Worm (Caenorhabditis elegans): ENCODE results near the gene grwd-1.
A peak's percentile ranks its signal among the peaks of the same experiment; 100 is the strongest.

The grwd-1 gene

DNA sequence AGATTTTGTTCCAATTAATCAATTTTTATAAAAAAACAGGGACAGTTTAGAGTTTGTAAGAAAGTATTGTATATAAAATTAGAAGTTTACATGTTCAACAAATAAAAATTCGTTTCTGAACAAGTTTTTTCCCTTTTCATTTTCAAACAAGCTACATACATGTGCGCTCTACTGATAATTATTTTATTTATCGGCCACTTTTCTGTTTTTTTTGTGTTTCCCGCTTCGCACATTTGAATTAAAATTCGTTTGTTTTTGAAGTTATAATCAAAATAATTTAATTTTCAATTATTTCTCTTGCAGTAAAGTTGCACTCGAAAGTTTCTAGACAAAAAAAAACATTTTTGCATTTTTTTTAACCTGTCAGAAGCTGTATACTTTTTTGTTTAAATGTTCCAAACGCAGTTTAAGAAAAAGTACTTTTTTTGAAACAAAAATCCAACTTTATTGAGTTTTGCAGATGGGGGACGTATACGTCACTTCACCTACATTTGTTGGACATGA lies 37.5 kb downstream of the grwd-1 start, which contains the start of gene hira-1:
Gene hira-1, plus strand, starts transcription at position 454 of the 504 bp plus-strand sequence.
- TF ChIP-seq Y22D7AL.16 (tag; optimal IDR thresholded peaks at IDR 0.05) (no peak), hlh-30 (tag; optimal IDR thresholded peaks at IDR 0.05; ENCODE audit: insufficient read depth) (no peak), T23F11.4 (GFP tag; optimal IDR thresholded peaks at IDR 0.05) (no peak), pha-4 (tag; optimal IDR thresholded peaks at IDR 0.05) (no peak), unc-42 (tag; optimal IDR thresholded peaks at IDR 0.05) (peak; percentile 55), nfya-1 (tag; optimal IDR thresholded peaks at IDR 0.05) (no peak), ceh-2 (tag; optimal IDR thresholded peaks at IDR 0.05) (no peak)

DNA sequence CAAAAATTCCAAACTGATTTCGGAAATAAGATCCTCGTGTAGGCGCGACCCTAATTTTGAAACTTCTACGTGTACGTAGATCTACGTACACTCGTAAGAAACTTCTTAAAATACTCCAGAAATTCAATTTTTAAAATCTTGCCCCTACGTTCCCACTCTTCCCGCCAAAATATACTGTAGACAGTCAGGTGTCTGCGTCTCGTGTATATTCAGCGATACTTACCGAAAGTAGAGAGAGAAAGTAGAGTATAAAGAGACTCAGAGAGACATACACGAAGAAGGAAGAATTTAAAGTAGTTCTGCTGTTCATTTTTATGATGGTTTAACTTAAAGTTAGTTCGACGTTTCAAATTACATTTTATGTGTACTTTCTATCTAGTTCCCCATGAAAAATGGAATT lies 40.0 kb downstream of the grwd-1 start:
- TF ChIP-seq fkh-6 (tag; optimal IDR thresholded peaks at IDR 0.05) (no peak), ceh-34 (tag; optimal IDR thresholded peaks at IDR 0.05) (no peak), unc-3 (GFP tag; conservative IDR thresholded peaks at IDR 0.05) (no peak), unc-3 (tag; optimal IDR thresholded peaks at IDR 0.05) (no peak), hlh-30 (tag; optimal IDR thresholded peaks at IDR 0.05; ENCODE audit: insufficient read depth) (peak; percentile 18)

DNA sequence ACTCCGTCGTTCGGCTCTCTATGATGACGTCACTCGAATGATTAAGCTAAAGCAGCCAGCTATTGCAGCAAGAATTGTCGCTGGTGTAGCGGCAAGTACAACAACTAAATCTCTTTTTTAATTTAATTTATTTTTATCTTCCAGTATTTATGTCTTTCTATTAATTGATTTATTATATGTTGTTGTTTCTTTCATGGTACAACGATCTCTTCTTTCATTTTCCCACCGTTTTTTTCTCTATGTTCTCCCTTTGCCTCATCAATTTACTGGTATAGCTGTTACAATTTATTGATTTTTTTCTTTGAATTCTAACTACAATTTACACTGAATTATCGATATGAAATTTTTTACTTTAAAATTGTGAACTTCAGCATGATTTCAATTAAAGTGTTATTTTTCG lies 42.4 kb downstream of the grwd-1 start, which contains the start of gene moc-6:
Gene moc-6, plus strand, starts transcription at position 301 of the 400 bp plus-strand sequence.
- TF ChIP-seq mec-3 (tag; optimal IDR thresholded peaks at IDR 0.05; ENCODE audit: borderline replicate concordance) (no peak), dmd-4 (tag; optimal IDR thresholded peaks at IDR 0.05; ENCODE audit: borderline replicate concordance) (no peak), hlh-13 (GFP tag; optimal IDR thresholded peaks at IDR 0.05) (no peak), nhr-11 (tag; optimal IDR thresholded peaks at IDR 0.05) (no peak), ceh-2 (tag; optimal IDR thresholded peaks at IDR 0.05) (no peak), zip-5 (tag; optimal IDR thresholded peaks at IDR 0.05) (no peak), lim-6 (tag; optimal IDR thresholded peaks at IDR 0.05) (no peak), K09A11.1 (tag; optimal IDR thresholded peaks at IDR 0.05; ENCODE audit: insufficient read depth) (no peak), ttx-3 (tag; optimal IDR thresholded peaks at IDR 0.05) (no peak)

DNA sequence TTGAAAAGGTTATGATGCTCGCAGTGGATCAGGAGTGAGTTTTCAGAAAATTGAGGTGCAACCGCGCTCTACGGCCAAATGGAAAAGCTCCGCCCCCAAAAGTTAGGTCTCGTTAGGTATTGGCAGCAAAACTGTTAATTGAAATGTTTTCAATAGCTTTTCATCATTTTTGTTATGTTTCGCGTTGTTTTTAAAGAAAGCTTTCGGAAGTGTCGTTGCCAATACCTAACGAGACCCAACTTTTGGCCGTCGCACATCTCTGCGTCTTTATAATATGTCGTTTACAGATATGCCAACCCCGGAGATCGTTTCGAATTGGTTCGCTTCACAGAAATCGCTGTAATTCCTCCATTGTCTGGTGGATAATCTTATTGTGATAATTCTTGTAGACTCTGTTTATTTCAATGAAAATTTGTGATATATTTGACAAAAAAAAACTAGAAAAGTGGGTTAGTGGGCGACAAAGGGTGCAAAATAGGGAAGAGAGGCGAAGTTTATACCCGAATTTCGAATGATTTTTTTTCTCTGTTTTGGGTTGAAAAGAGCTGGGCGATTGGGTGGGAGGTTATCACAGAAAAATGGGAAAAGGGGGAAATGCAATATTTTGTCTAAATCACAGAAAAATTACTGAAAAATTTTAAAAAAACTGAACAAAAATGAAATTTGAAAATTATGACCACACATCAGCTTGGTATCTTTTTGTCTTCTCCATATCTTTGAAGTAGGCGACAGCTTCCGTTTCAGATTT lies 43.2 kb downstream of the grwd-1 start:
- no peak for TF ChIP-seq C38D4.7 (GFP tag; optimal IDR thresholded peaks at IDR 0.05)
- TF ChIP-seq ceh-48 (tag; optimal IDR thresholded peaks at IDR 0.05) = no peak
- no peak for TF ChIP-seq Y22D7AL.16 (tag; optimal IDR thresholded peaks at IDR 0.05)
- no peak for TF ChIP-seq pha-2 (tag; optimal IDR thresholded peaks at IDR 0.05)
- no peak for TF ChIP-seq F13H6.1 (tag; optimal IDR thresholded peaks at IDR 0.05)
- TF ChIP-seq nfya-1 (tag; optimal IDR thresholded peaks at IDR 0.05) = no peak
- no peak for TF ChIP-seq pax-1 (tag; optimal IDR thresholded peaks at IDR 0.05)
- TF ChIP-seq mec-3 (tag; optimal IDR thresholded peaks at IDR 0.05; ENCODE audit: borderline replicate concordance) = no peak

DNA sequence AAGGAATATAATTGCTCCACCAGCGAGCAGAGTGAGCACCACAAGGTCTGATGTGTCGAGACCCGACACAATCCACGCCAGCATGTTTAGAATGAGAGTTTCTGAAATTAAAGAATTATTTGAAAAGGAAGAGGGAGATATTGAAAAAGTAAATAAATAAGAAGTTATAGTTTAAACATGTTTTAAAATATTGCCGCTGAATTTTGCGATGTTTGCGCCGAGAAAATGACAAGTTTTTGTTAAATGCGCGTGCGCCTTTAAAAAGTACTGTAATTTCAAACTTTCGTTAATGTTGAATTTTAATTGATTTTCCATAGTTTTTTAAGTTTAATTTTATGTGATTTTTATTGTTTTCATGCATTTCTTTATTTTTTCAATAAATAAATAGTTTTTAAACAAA lies 46.3 kb downstream of the grwd-1 start, which contains the start of gene emb-8:
Gene emb-8, minus strand, starts transcription at position 101 of the 400 bp plus-strand sequence.
- TF ChIP-seq tbx-7 (tag; optimal IDR thresholded peaks at IDR 0.05) (no peak), ceh-9 (tag; optimal IDR thresholded peaks at IDR 0.05) (no peak), pha-2 (tag; optimal IDR thresholded peaks at IDR 0.05) (no peak), ceh-2 (tag; optimal IDR thresholded peaks at IDR 0.05) (no peak), sox-2 (GFP tag; IDR thresholded peaks at IDR 0.05) (no peak), sox-4 (tag; optimal IDR thresholded peaks at IDR 0.05) (no peak), fax-1 (tag; optimal IDR thresholded peaks at IDR 0.05) (no peak), ceh-34 (tag; optimal IDR thresholded peaks at IDR 0.05) (no peak), ahr-1 (tag; optimal IDR thresholded peaks at IDR 0.05) (no peak), rnt-1 (tag; optimal IDR thresholded peaks at IDR 0.05) (no peak)

Data from whole organism, late embryonic.